Worm (Caenorhabditis elegans): ENCODE measurements around the gene srw-36.

The srw-36 gene

DNA sequence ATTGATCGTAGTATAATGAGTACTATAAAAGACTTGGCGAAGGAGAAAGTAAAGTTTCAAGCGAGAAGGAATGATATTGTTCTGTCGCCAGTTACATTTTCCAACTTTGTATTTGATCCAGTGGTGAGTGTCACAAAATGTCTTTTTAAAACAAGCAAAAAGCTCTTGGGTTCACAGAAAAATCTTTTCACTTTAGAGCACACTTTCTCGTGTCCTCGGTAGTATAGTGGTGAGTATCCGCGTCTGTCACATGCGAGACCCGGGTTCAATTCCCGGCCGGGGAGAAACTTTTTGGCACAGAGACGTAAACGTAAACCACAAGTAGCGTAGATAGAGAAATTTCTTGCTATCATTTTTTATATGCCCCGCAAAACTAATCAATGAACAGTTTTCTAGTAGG is 42.6 kb upstream of the srw-36 start (continued):
- TF ChIP-seq lin-54 (GFP tag; optimal IDR thresholded peaks at IDR 0.05) (peak; percentile 16), F33H1.4 (GFP tag; IDR thresholded peaks at IDR 0.05) (no peak), nhr-120 (GFP tag; IDR thresholded peaks at IDR 0.05) (no peak), ztf-3 (GFP tag; optimal IDR thresholded peaks at IDR 0.05) (no peak), rcor-1 (GFP tag; IDR thresholded peaks at IDR 0.05) (no peak), ama-1 (optimal IDR thresholded peaks at IDR 0.05) (no peak), ama-1 (GFP tag; optimal IDR thresholded peaks at IDR 0.05) (no peak), B0261.1 (tag; optimal IDR thresholded peaks at IDR 0.05) (peak; percentile 79), madf-3 (GFP tag; IDR thresholded peaks at IDR 0.05) (no peak), dpl-1 (GFP tag; optimal IDR thresholded peaks at IDR 0.05) (no peak), Y53G8AR.9 (GFP tag; conservative IDR thresholded peaks at IDR 0.05) (no peak), hlh-26 (GFP tag; conservative IDR thresholded peaks at IDR 0.05) (no peak), B0019.2 (GFP tag; conservative IDR thresholded peaks at IDR 0.05) (no peak), K11D2.4 (GFP tag; IDR thresholded peaks at IDR 0.05) (no peak), unc-62 (GFP tag; optimal IDR thresholded peaks at IDR 0.05) (no peak), chd-7 (tag; optimal IDR thresholded peaks at IDR 0.05) (peak; percentile 22), attf-5 (GFP tag; optimal IDR thresholded peaks at IDR 0.05) (no peak), aptf-2 (GFP tag; conservative IDR thresholded peaks at IDR 0.05) (no peak), C17E4.6 (GFP tag; IDR thresholded peaks at IDR 0.05) (no peak), snpc-1.1 (tag; optimal IDR thresholded peaks at IDR 0.05; ENCODE audit: insufficient read depth) (peak; percentile 51), sea-2 (GFP tag; IDR thresholded peaks at IDR 0.05) (no peak), attf-6 (GFP tag; IDR thresholded peaks at IDR 0.05) (peak; percentile 83), akir-1 (GFP tag; optimal IDR thresholded peaks at IDR 0.05) (no peak), die-1 (tag; optimal IDR thresholded peaks at IDR 0.05) (peak; percentile 69), egrh-3 (GFP tag; IDR thresholded peaks at IDR 0.05) (no peak), F49E8.2 (tag; optimal IDR thresholded peaks at IDR 0.05; ENCODE audit: insufficient read depth) (peak; percentile 10), dox-1 (GFP tag; IDR thresholded peaks at IDR 0.05) (peak; percentile 72), F23B12.7 (tag; optimal IDR thresholded peaks at IDR 0.05; ENCODE audit: insufficient read depth) (no peak), egl-18 (GFP tag; IDR thresholded peaks at IDR 0.05) (no peak), mel-28 (tag; optimal IDR thresholded peaks at IDR 0.05; ENCODE audit: borderline replicate concordance) (no peak), ztf-28 (GFP tag; IDR thresholded peaks at IDR 0.05) (no peak), ekl-4 (GFP tag; IDR thresholded peaks at IDR 0.05) (no peak), nhr-80 (tag; optimal IDR thresholded peaks at IDR 0.05) (peak; percentile 5), madf-10 (tag; optimal IDR thresholded peaks at IDR 0.05) (peak; percentile 8), K12H6.12 (tag; optimal IDR thresholded peaks at IDR 0.05) (no peak), him-1 (tag; optimal IDR thresholded peaks at IDR 0.05) (peak; percentile 71), T26A5.8 (tag; optimal IDR thresholded peaks at IDR 0.05) (no peak), aptf-3 (GFP tag; IDR thresholded peaks at IDR 0.05) (no peak), tbp1 (GFP tag; optimal IDR thresholded peaks at IDR 0.05) (peak; percentile 89), snpc-3.4 (tag; optimal IDR thresholded peaks at IDR 0.05) (peak; percentile 39), B0035.1 (tag; optimal IDR thresholded peaks at IDR 0.05) (no peak), madf-8 (GFP tag; conservative IDR thresholded peaks at IDR 0.05) (no peak), mes-4 (tag; optimal IDR thresholded peaks at IDR 0.05) (no peak), repo-1 (tag; optimal IDR thresholded peaks at IDR 0.05) (no peak), lin-40 (tag; optimal IDR thresholded peaks at IDR 0.05) (no peak), let-607 (tag; optimal IDR thresholded peaks at IDR 0.05) (no peak), ets-4 (GFP tag; optimal IDR thresholded peaks at IDR 0.05) (no peak), nhr-179 (tag; optimal IDR thresholded peaks at IDR 0.05) (no peak), ztf-22 (GFP tag; optimal IDR thresholded peaks at IDR 0.05) (no peak), nfyb-1 (GFP tag; IDR thresholded peaks at IDR 0.05) (peak; percentile 70)
